Worm (Caenorhabditis elegans) whole organism, young adult: ENCODE measurements around the gene Y51H7BR.8.
A peak's percentile ranks its signal among the peaks of the same experiment; 100 is the strongest.

Experiments used
- B0336.3 ChIP-seq: fragments of 200-800 bp; sonication (Bioruptor generic); IDR thresholded peaks from 2 replicates; pipeline ENCODE4 v1.3.6; 2022; ENCODE audit warnings: missing genetic modification characterization, missing compliant biosample characterization
- D2030.7 ChIP-seq: fragments of 200-800 bp; sonication (Bioruptor generic); IDR thresholded peaks from 2 replicates; pipeline ENCODE4 v1.3.6; 2022; ENCODE audit warnings: missing genetic modification reagents, missing genetic modification characterization, missing compliant biosample characterization
- F37B4.10 ChIP-seq: fragments of 200-800 bp; sonication (Bioruptor generic); IDR thresholded peaks from 2 replicates; pipeline ENCODE4 v1.3.6; 2022; ENCODE audit warnings: missing genetic modification characterization, missing compliant biosample characterization
- F52B5.7 ChIP-seq: sonication (generic microtip); optimal IDR thresholded peaks from 2 replicates; lab custom pipeline; 2016; ENCODE audit warnings: mild to moderate bottlenecking, missing genetic modification characterization, missing compliant biosample characterization
- Y79H2A.3 ChIP-seq: fragments of 200-800 bp; sonication (Bioruptor generic); conservative IDR thresholded peaks from 2 replicates; pipeline ENCODE4 v1.3.6; 2022; ENCODE audit warnings: missing genetic modification reagents, missing genetic modification characterization, missing compliant biosample characterization
- attf-3 ChIP-seq: fragments of 200-800 bp; sonication (Bioruptor generic); conservative IDR thresholded peaks from 2 replicates; pipeline ENCODE4 v1.3.6; 2022; ENCODE audit warnings: missing genetic modification reagents, missing genetic modification characterization, missing compliant biosample characterization
- attf-6 ChIP-seq: fragments of 200-800 bp; sonication (Bioruptor generic); IDR thresholded peaks from 2 replicates; pipeline ENCODE4 v1.3.6; 2022; ENCODE audit warnings: missing genetic modification reagents, missing genetic modification characterization, missing compliant biosample characterization
- bed-1 ChIP-seq: fragments of 200-800 bp; sonication (Bioruptor generic); IDR thresholded peaks from 2 replicates; pipeline ENCODE4 v1.3.6; 2022; ENCODE audit warnings: missing genetic modification reagents, missing genetic modification characterization, missing compliant biosample characterization
- bed-2 ChIP-seq: fragments of 200-800 bp; sonication (Bioruptor generic); IDR thresholded peaks from 2 replicates; pipeline ENCODE4 v1.3.6; 2022; ENCODE audit warnings: missing genetic modification reagents, missing genetic modification characterization, missing compliant biosample characterization
- cebp-1 ChIP-seq, 2 experiments: fragments of 200-800 bp in 1 of 2; sonication (Bioruptor generic) in 1 of 2; sonication (generic microtip) in 1 of 2; IDR thresholded peaks in 1 of 2; optimal IDR thresholded peaks in 1 of 2; 2 replicates each; pipeline versions ENCODE4 v1.3.6 to Lab custom; 2017 to 2022; ENCODE audit warnings: missing compliant biosample characterization in 2 of 2, missing genetic modification characterization in 2 of 2, mild to moderate bottlenecking in 1 of 2, missing genetic modification reagents in 1 of 2, moderate library complexity in 1 of 2
- ceh-40 ChIP-seq: fragments of 200-800 bp; sonication (Bioruptor generic); IDR thresholded peaks from 2 replicates; pipeline ENCODE4 v1.3.6; 2022; ENCODE audit warnings: missing genetic modification characterization, missing compliant biosample characterization
- ceh-58 ChIP-seq: fragments of 200-800 bp; sonication (Bioruptor generic); IDR thresholded peaks from 2 replicates; pipeline ENCODE4 v1.3.6; 2022; ENCODE audit warnings: missing genetic modification characterization, missing compliant biosample characterization
- dox-1 ChIP-seq: fragments of 200-800 bp; sonication (Bioruptor generic); IDR thresholded peaks from 2 replicates; pipeline ENCODE4 v1.3.6; 2022; ENCODE audit warnings: missing genetic modification reagents, missing genetic modification characterization, missing compliant biosample characterization
- dpff-1 ChIP-seq: sonication (generic microtip); optimal IDR thresholded peaks from 2 replicates; lab custom pipeline; 2017; ENCODE audit warnings: mild to moderate bottlenecking, missing genetic modification characterization, missing compliant biosample characterization
- dpl-1 ChIP-seq: fragments of 150-350 bp; optimal IDR thresholded peaks from 2 replicates; lab custom pipeline; 2014; ENCODE audit warnings: missing biosample characterization, missing genetic modification reagents, missing genetic modification characterization
- egrh-3 ChIP-seq: fragments of 200-800 bp; sonication (Bioruptor generic); IDR thresholded peaks from 2 replicates; pipeline ENCODE4 v1.3.6; 2022; ENCODE audit warnings: missing genetic modification reagents, missing genetic modification characterization, missing compliant biosample characterization
- gei-17 ChIP-seq: fragments of 200-800 bp; sonication (Bioruptor generic); optimal IDR thresholded peaks from 2 replicates; lab custom pipeline; 2018; ENCODE audit warnings: mild to moderate bottlenecking, missing genetic modification characterization, missing compliant biosample characterization
- him-1 ChIP-seq: sonication (generic microtip); optimal IDR thresholded peaks from 2 replicates; lab custom pipeline; 2016; ENCODE audit warnings: missing genotype, missing genetic modification reagents, missing genetic modification characterization, missing compliant biosample characterization
- hlh-12 ChIP-seq: sonication (generic microtip); optimal IDR thresholded peaks from 2 replicates; lab custom pipeline; 2016; ENCODE audit warnings: missing genetic modification characterization, missing compliant biosample characterization
- hmg-1.2 ChIP-seq: fragments of 200-800 bp; sonication (Bioruptor generic); IDR thresholded peaks from 2 replicates; pipeline ENCODE4 v1.3.6; 2022; ENCODE audit warnings: missing genetic modification reagents, missing genetic modification characterization, missing compliant biosample characterization
- lsl-1 ChIP-seq: fragments of 200-800 bp; sonication (Bioruptor generic); optimal IDR thresholded peaks from 2 replicates; lab custom pipeline; 2018; ENCODE audit warnings: mild to moderate bottlenecking, missing genetic modification characterization, moderate library complexity, missing compliant biosample characterization
- madf-8 ChIP-seq: fragments of 200-800 bp; sonication (Bioruptor generic); conservative IDR thresholded peaks from 2 replicates; pipeline ENCODE4 v1.3.6; 2022; ENCODE audit warnings: missing genetic modification reagents, missing genetic modification characterization, missing compliant biosample characterization
- nfya-1 ChIP-seq: sonication (generic microtip); optimal IDR thresholded peaks from 2 replicates; lab custom pipeline; 2017; ENCODE audit warnings: antibody characterized with exemption, missing compliant biosample characterization, missing genetic modification characterization, borderline replicate concordance; ENCODE audit not compliant: insufficient read depth
- nhr-27 ChIP-seq: fragments of 200-800 bp; sonication (Bioruptor generic); optimal IDR thresholded peaks from 2 replicates; lab custom pipeline; 2018; ENCODE audit warnings: mild to moderate bottlenecking, missing genetic modification characterization, moderate library complexity, missing compliant biosample characterization
- repo-1 ChIP-seq: sonication (generic microtip); optimal IDR thresholded peaks from 2 replicates; lab custom pipeline; 2017; ENCODE audit warnings: mild to moderate bottlenecking, missing genetic modification characterization, missing compliant biosample characterization
- rpc-1 ChIP-seq, 2 experiments: fragments of 150-350 bp in 1 of 2; sonication (generic microtip) in 1 of 2; optimal IDR thresholded peaks; 2 replicates each; lab custom pipeline; 2014 to 2018; ENCODE audit warnings: missing biosample characterization in 1 of 2, missing genetic modification characterization in 1 of 2, missing genetic modification reagents in 1 of 2, missing genotype in 1 of 2
- sea-2 ChIP-seq: fragments of 200-800 bp; sonication (Bioruptor generic); IDR thresholded peaks from 2 replicates; pipeline ENCODE4 v1.3.6; 2022; ENCODE audit warnings: missing genetic modification characterization, missing compliant biosample characterization
- tbp1 ChIP-seq: fragments of 200-800 bp; sonication (Bioruptor generic); optimal IDR thresholded peaks from 2 replicates; lab custom pipeline; 2018; ENCODE audit warnings: mild to moderate bottlenecking, missing genetic modification characterization, missing compliant biosample characterization
- tlf-1 ChIP-seq: fragments of 200-800 bp; sonication (Bioruptor generic); optimal IDR thresholded peaks from 2 replicates; lab custom pipeline; 2018; ENCODE audit warnings: mild to moderate bottlenecking, missing genetic modification characterization, missing compliant biosample characterization
- xnd-1 ChIP-seq: sonication (generic microtip); optimal IDR thresholded peaks from 2 replicates; lab custom pipeline; 2016; ENCODE audit warnings: missing genotype, missing genetic modification reagents, missing genetic modification characterization, missing compliant biosample characterization
- zfh-2 ChIP-seq: fragments of 200-800 bp; sonication (Bioruptor generic); conservative IDR thresholded peaks from 2 replicates; pipeline ENCODE4 v1.3.6; 2022; ENCODE audit warnings: missing genetic modification reagents, missing genetic modification characterization, missing compliant biosample characterization
- zim-3 ChIP-seq: sonication (generic microtip); optimal IDR thresholded peaks from 2 replicates; lab custom pipeline; 2017; ENCODE audit warnings: mild to moderate bottlenecking, missing genetic modification characterization, moderate library complexity, missing compliant biosample characterization
- ztf-28 ChIP-seq: fragments of 200-800 bp; sonication (Bioruptor generic); IDR thresholded peaks from 2 replicates; pipeline ENCODE4 v1.3.6; 2022; ENCODE audit warnings: missing genetic modification reagents, missing genetic modification characterization, missing compliant biosample characterization
- ztf-6 ChIP-seq: fragments of 200-800 bp; sonication (Bioruptor generic); IDR thresholded peaks from 2 replicates; pipeline ENCODE4 v1.3.6; 2022; ENCODE audit warnings: missing genetic modification reagents, missing genetic modification characterization, missing compliant biosample characterization

Y51H7BR.8 gene

ce11 chrII:1518914-1519313 is at the start of gene Y51H7BR.8:
Gene Y51H7BR.8 (plus strand): TSS chrII:1519214.
- TF ChIP-seq hmg-1.2 (GFP tag; lab: Robert Waterston, UW): no peak
- TF ChIP-seq attf-3 (GFP tag; lab: Robert Waterston, UW): no peak
- TF ChIP-seq ztf-28 (GFP tag; lab: Robert Waterston, UW): no peak
- no peak for TF ChIP-seq B0336.3 (GFP tag; lab: Robert Waterston, UW)
- no peak for TF ChIP-seq F52B5.7 (tag; lab: Kevin White, UChicago)
- no peak for TF ChIP-seq sea-2 (GFP tag; lab: Robert Waterston, UW)
- TF ChIP-seq nhr-27 (tag; lab: Kevin White, UChicago): no peak
- no peak for TF ChIP-seq tlf-1 (GFP tag; lab: Kevin White, UChicago)
- no peak for TF ChIP-seq xnd-1
- TF ChIP-seq gei-17: no peak
- no peak for TF ChIP-seq bed-1
- no peak for TF ChIP-seq ztf-6 (GFP tag; lab: Robert Waterston, UW)
- TF ChIP-seq cebp-1 (GFP tag; IDR thresholded peaks at IDR 0.05; lab: Robert Waterston, UW): no peak
- TF ChIP-seq cebp-1 (tag; optimal IDR thresholded peaks at IDR 0.05; lab: Kevin White, UChicago): no peak
- no peak for TF ChIP-seq him-1 (tag; lab: Kevin White, UChicago)
- TF ChIP-seq bed-2 (GFP tag; lab: Robert Waterston, UW): no peak
- TF ChIP-seq dpff-1 (tag; lab: Kevin White, UChicago): no peak
- no peak for TF ChIP-seq ceh-58 (GFP tag; lab: Robert Waterston, UW)
- no peak for TF ChIP-seq madf-8 (GFP tag; lab: Robert Waterston, UW)
- TF ChIP-seq, all 124 proteins: peak for 0

- TF ChIP-seq zim-3 (tag; lab: Kevin White, UChicago) (no peak), nfya-1 (tag; lab: Kevin White, UChicago) (no peak), ceh-58 (GFP tag; lab: Robert Waterston, UW) (no peak), F37B4.10 (0 out of 2 replicates have a peak, but pooled peaks have one; percentile 56), dpl-1 (GFP tag; lab: Kevin White, UChicago) (no peak), lsl-1 (no peak), egrh-3 (GFP tag; lab: Robert Waterston, UW) (peak; percentile 91), zfh-2 (peak; percentile 73), D2030.7 (GFP tag; lab: Robert Waterston, UW) (no peak), repo-1 (no peak)
Observed at ce11 chrII:1470515-1470966, 48.5 kb upstream of the Y51H7BR.8 start, which contains the start of gene H17B01.2. Gene H17B01.2 (plus strand): TSS chrII:1470565.

ce11 chrII:1473481-1473880 is 45.5 kb upstream of the Y51H7BR.8 start, which contains the start of gene H17B01.5:
Gene H17B01.5 (minus strand): TSS chrII:1473581.
- TF ChIP-seq Y79H2A.3 (GFP tag; lab: Robert Waterston, UW) (no peak), zfh-2 (peak; percentile 48; the same call in 1 of the 2 replicates), rpc-1 (optimal IDR thresholded peaks at IDR 0.05; lab: Kevin White, UChicago) (no peak), rpc-1 (tag; optimal IDR thresholded peaks at IDR 0.05; lab: Kevin White, UChicago) (no peak), bed-2 (GFP tag; lab: Robert Waterston, UW) (no peak), dox-1 (GFP tag; lab: Robert Waterston, UW) (0 out of 2 replicates have a peak, but pooled peaks have one; percentile 17), hlh-12 (tag; lab: Kevin White, UChicago) (no peak), ceh-40 (GFP tag; lab: Robert Waterston, UW) (no peak), attf-6 (no peak)

- TF ChIP-seq nfya-1 (tag; lab: Kevin White, UChicago) (no peak), attf-6 (no peak), lsl-1 (no peak), rpc-1 (optimal IDR thresholded peaks at IDR 0.05; lab: Kevin White, UChicago) (no peak), rpc-1 (tag; optimal IDR thresholded peaks at IDR 0.05; lab: Kevin White, UChicago) (peak; percentile 52), tbp1 (GFP tag; lab: Kevin White, UChicago) (peak; percentile 56)
Observed at ce11 chrII:1474807-1475206, 44.2 kb upstream of the Y51H7BR.8 start.
